Worm (Caenorhabditis elegans) whole organism, young adult: ENCODE data around the gene col-175.

Source experiments
- sea-2 ChIP-seq: fragments of 200-800 bp; sonication (Bioruptor generic); IDR thresholded peaks from 2 replicates; pipeline ENCODE4 v1.3.6; 2022; ENCODE audit warnings: missing genetic modification characterization, missing compliant biosample characterization
- ztf-26 ChIP-seq: sonication (generic microtip); optimal IDR thresholded peaks from 2 replicates; lab custom pipeline; 2017; ENCODE audit warnings: missing genetic modification characterization, missing compliant biosample characterization

ce11 chrX:9266512-9266911 lies 32.1 kb upstream of the col-175 start:
- TF ChIP-seq ztf-26 (tag; lab: Kevin White, UChicago) = no peak
- TF ChIP-seq sea-2 (GFP tag; lab: Robert Waterston, UW) = no peak
